Worm (Caenorhabditis elegans): ENCODE measurements around the gene nspc-5.

The nspc-5 gene

ce11 chrX:8499721-8500120, 38.8 kb upstream of the nspc-5 start, which contains the start of gene grd-14:
TSS of gene grd-14 (plus strand) at chrX:8500021.
- TF ChIP-seq F57A8.1 (GFP tag; optimal IDR thresholded peaks at IDR 0.05) (no peak), K11D2.4 (GFP tag; IDR thresholded peaks at IDR 0.05) (no peak), F49E8.2 (tag; optimal IDR thresholded peaks at IDR 0.05; ENCODE audit: insufficient read depth) (no peak), ccch-3 (GFP tag; optimal IDR thresholded peaks at IDR 0.05) (no peak), F57C9.4 (tag; optimal IDR thresholded peaks at IDR 0.05) (no peak), unc-62 (GFP tag; optimal IDR thresholded peaks at IDR 0.05) (no peak), athp-1 (tag; optimal IDR thresholded peaks at IDR 0.05) (no peak), nhr-27 (tag; optimal IDR thresholded peaks at IDR 0.05) (no peak), ceh-100 (GFP tag; IDR thresholded peaks at IDR 0.05) (no peak), ztf-3 (GFP tag; optimal IDR thresholded peaks at IDR 0.05) (no peak), F39B2.1 (GFP tag; IDR thresholded peaks at IDR 0.05) (no peak), madf-8 (GFP tag; conservative IDR thresholded peaks at IDR 0.05) (no peak), rcor-1 (GFP tag; IDR thresholded peaks at IDR 0.05) (no peak), ceh-27 (GFP tag; optimal IDR thresholded peaks at IDR 0.05) (no peak)

- TF ChIP-seq tbp1 (GFP tag; optimal IDR thresholded peaks at IDR 0.05), result no peak
- no peak for TF ChIP-seq hsf-1 (GFP tag; IDR thresholded peaks at IDR 0.05)
- TF ChIP-seq hrde-1 (tag; optimal IDR thresholded peaks at IDR 0.05; ENCODE audit: borderline replicate concordance), result no peak
- no peak for TF ChIP-seq let-607 (tag; optimal IDR thresholded peaks at IDR 0.05)
- TF ChIP-seq mel-28 (tag; optimal IDR thresholded peaks at IDR 0.05; ENCODE audit: borderline replicate concordance), result no peak
- TF ChIP-seq F52B5.7 (tag; optimal IDR thresholded peaks at IDR 0.05), result no peak
- no peak for TF ChIP-seq nhr-120 (GFP tag; IDR thresholded peaks at IDR 0.05)
- TF ChIP-seq lsl-1 (GFP tag; optimal IDR thresholded peaks at IDR 0.05), result no peak
- TF ChIP-seq die-1 (tag; optimal IDR thresholded peaks at IDR 0.05), result no peak
Measured at ce11 chrX:8500922-8501321, 37.6 kb upstream of the nspc-5 start, which contains the start of gene grd-4. TSS of gene grd-4 (plus strand) at chrX:8501222.

- TF ChIP-seq rcor-1 (GFP tag; IDR thresholded peaks at IDR 0.05), result no peak
- no peak for TF ChIP-seq K12H6.12 (tag; optimal IDR thresholded peaks at IDR 0.05)
- TF ChIP-seq tbp1 (GFP tag; optimal IDR thresholded peaks at IDR 0.05), result no peak
- TF ChIP-seq lir-1 (GFP tag; conservative IDR thresholded peaks at IDR 0.05), result no peak
- no peak for TF ChIP-seq dpff-1 (tag; optimal IDR thresholded peaks at IDR 0.05)
- no peak for TF ChIP-seq sptf-2 (GFP tag; optimal IDR thresholded peaks at IDR 0.05)
- no peak for TF ChIP-seq F55B11.4 (tag; optimal IDR thresholded peaks at IDR 0.05; ENCODE audit: borderline replicate concordance, insufficient read depth)
- no peak for TF ChIP-seq fkh-3 (tag; optimal IDR thresholded peaks at IDR 0.05)
- no peak for TF ChIP-seq hsf-1 (GFP tag; IDR thresholded peaks at IDR 0.05)
- TF ChIP-seq B0336.3 (GFP tag; IDR thresholded peaks at IDR 0.05), result no peak
- no peak for TF ChIP-seq snpc-4 (GFP tag; optimal IDR thresholded peaks at IDR 0.05)
- TF ChIP-seq snpc-4 (tag; optimal IDR thresholded peaks at IDR 0.05), result no peak
- no peak for TF ChIP-seq egl-44 (GFP tag; IDR thresholded peaks at IDR 0.05)
- no peak for TF ChIP-seq cebp-1 (GFP tag; IDR thresholded peaks at IDR 0.05)
- no peak for TF ChIP-seq cebp-1 (tag; optimal IDR thresholded peaks at IDR 0.05)
- no peak for TF ChIP-seq nhr-90 (tag; optimal IDR thresholded peaks at IDR 0.05)
- no peak for TF ChIP-seq snpc-1.1 (tag; optimal IDR thresholded peaks at IDR 0.05; ENCODE audit: insufficient read depth)
Measured at ce11 chrX:8504207-8504606, 34.3 kb upstream of the nspc-5 start.
